Worm (Caenorhabditis elegans) whole organism, late embryonic: ENCODE data around the gene cmtr-2.

Source experiments
- ceh-18 ChIP-seq: sonication (generic microtip); optimal IDR thresholded peaks from 2 replicates; lab custom pipeline; 2016; ENCODE audit warnings: missing genetic modification characterization, missing compliant biosample characterization
- nhr-11 ChIP-seq: fragments of 150-350 bp; optimal IDR thresholded peaks from 2 replicates; lab custom pipeline; 2014; ENCODE audit warnings: missing biosample characterization, missing genetic modification characterization
- ttx-3 ChIP-seq: sonication (generic microtip); optimal IDR thresholded peaks from 2 replicates; lab custom pipeline; 2016; ENCODE audit warnings: missing genetic modification reagents, missing genetic modification characterization, missing compliant biosample characterization
- unc-86 ChIP-seq: sonication (generic microtip); optimal IDR thresholded peaks from 2 replicates; lab custom pipeline; 2016; ENCODE audit warnings: missing genetic modification characterization, missing compliant biosample characterization
- zip-5 ChIP-seq: sonication (generic microtip); optimal IDR thresholded peaks from 2 replicates; lab custom pipeline; 2016; ENCODE audit warnings: missing genetic modification characterization, missing compliant biosample characterization
- ztf-16 ChIP-seq: sonication (generic microtip); optimal IDR thresholded peaks from 2 replicates; lab custom pipeline; 2017; ENCODE audit warnings: missing genetic modification characterization, missing compliant biosample characterization

DNA sequence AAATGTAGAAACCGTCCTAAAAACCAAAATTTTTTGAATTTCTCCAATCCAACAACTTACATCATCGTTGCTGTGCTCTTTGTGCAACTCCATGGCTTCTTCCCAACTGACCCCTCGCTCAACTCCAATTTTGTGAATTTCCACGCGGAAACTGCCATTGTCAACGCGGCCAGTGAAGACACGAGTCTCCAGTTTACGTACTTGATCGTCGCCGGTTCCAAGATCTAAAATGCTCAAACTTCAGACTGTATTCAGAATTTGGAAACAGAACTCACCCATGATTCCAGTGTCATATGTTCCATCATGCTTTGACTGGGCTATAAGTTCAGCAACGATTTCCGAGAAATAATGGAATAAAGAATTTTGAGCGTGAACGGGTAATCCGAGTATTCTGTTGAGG, 21.1 kb upstream of the cmtr-2 start:
- no peak for TF ChIP-seq ztf-16 (tag; lab: Kevin White, UChicago)
- no peak for TF ChIP-seq ttx-3 (tag; lab: Kevin White, UChicago)
- TF ChIP-seq ceh-18 (tag; lab: Kevin White, UChicago), result no peak
- no peak for TF ChIP-seq zip-5 (tag; lab: Kevin White, UChicago)
- TF ChIP-seq nhr-11, result no peak
- no peak for TF ChIP-seq unc-86 (tag; lab: Kevin White, UChicago)
